Fruit fly (Drosophila melanogaster) whole organism, pupa: Measurements from ENCODE around the gene CG7408.
A peak's percentile ranks its signal among the peaks of the same experiment; 100 is the strongest.

ENCODE experiments used
- CG10348 ChIP-seq: fragments of 200-800 bp; sonication (Bioruptor generic); IDR thresholded peaks from 2 replicates; pipeline ENCODE4 v1.3.6; 2022; ENCODE audit warnings: missing biosample characterization, missing genetic modification characterization
- CG12605 ChIP-seq: fragments of 200-800 bp; sonication (Bioruptor generic); IDR thresholded peaks from 2 replicates; pipeline ENCODE4 v1.3.6; 2022; ENCODE audit warnings: missing biosample characterization, missing genetic modification characterization
- CG32121 ChIP-seq: fragments of 200-800 bp; sonication (Bioruptor generic); IDR thresholded peaks from 2 replicates; pipeline ENCODE4 v1.3.6; 2022; ENCODE audit warnings: missing biosample characterization, missing genetic modification characterization
- CG4496 ChIP-seq: fragments of 200-800 bp; sonication (Bioruptor generic); IDR thresholded peaks from 3 replicates; pipeline ENCODE4 v1.3.6; 2022; ENCODE audit warnings: missing biosample characterization, missing genetic modification characterization
- CG8301 ChIP-seq: fragments of 200-800 bp; sonication (Bioruptor generic); optimal IDR thresholded peaks from 2 replicates; lab custom pipeline; 2018; ENCODE audit warnings: missing biosample characterization, mild to moderate bottlenecking, missing genetic modification characterization
- EcR ChIP-seq: fragments of 200-800 bp; sonication (Bioruptor generic); optimal IDR thresholded peaks from 3 replicates; lab custom pipeline; 2019; ENCODE audit warnings: missing biosample characterization, missing genetic modification characterization, mild to moderate bottlenecking, moderate library complexity, missing genetic modification reagents
- gl ChIP-seq: fragments of 200-800 bp; sonication (Bioruptor generic); optimal IDR thresholded peaks from 2 replicates; lab custom pipeline; 2018; ENCODE audit warnings: missing biosample characterization, mild to moderate bottlenecking, missing genetic modification characterization

- TF ChIP-seq CG4496 (GFP tag; lab: Robert Waterston, UW) = no peak
- TF ChIP-seq CG32121 (GFP tag; lab: Robert Waterston, UW) = no peak
- TF ChIP-seq CG8301 (tag; lab: Kevin White, UChicago) = no peak
- no peak for TF ChIP-seq CG10348
- no peak for TF ChIP-seq CG12605 (GFP tag; lab: Robert Waterston, UW)
- TF ChIP-seq EcR = peak; percentile 99
- TF ChIP-seq gl (tag; lab: Kevin White, UChicago) = no peak
These were observed 46.4 kb downstream of the CG7408 start for dm6 chr3L:17925180-17925753.
